Worm (Caenorhabditis elegans): ENCODE results near the gene kvs-4.
A peak's percentile ranks its signal among the peaks of the same experiment; 100 is the strongest.

DNA sequence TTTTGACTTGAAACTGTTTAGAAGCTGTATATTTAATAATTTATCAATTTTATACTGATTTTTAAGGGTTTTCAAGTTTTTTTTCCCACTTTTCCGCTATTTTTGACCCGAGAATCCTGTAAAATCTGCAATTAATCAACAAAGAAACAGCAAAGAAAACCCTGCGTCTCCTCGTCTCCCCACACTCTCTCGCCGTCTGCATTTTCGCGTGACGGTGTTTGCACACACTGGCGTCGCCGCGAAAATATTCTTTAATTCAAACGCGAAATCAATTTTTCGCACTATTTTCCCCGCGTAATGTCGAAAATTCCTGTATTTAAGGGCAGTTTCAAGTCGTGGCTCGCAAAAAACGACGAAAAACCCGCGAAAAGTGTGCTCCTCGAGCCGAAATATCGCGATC is 50.9 kb downstream of the kvs-4 start, which contains the start of gene rsa-2:
- TF ChIP-seq Y53G8AR.9 (GFP tag; conservative IDR thresholded peaks at IDR 0.05) (0 out of 2 replicates have a peak, but pooled peaks have one; percentile 33), nfya-1 (tag; optimal IDR thresholded peaks at IDR 0.05; ENCODE audit: borderline replicate concordance, insufficient read depth) (no peak), repo-1 (tag; optimal IDR thresholded peaks at IDR 0.05) (no peak), attf-6 (GFP tag; IDR thresholded peaks at IDR 0.05) (no peak), madf-8 (GFP tag; conservative IDR thresholded peaks at IDR 0.05) (peak; percentile 83), ceh-100 (GFP tag; IDR thresholded peaks at IDR 0.05) (peak; percentile 51; the same call in 1 of the 2 replicates), snpc-4 (GFP tag; optimal IDR thresholded peaks at IDR 0.05) (peak; percentile 7), snpc-4 (tag; optimal IDR thresholded peaks at IDR 0.05) (peak in 3 of 4 experiments; percentile 18 to 53 (median 44)), F57A8.1 (GFP tag; optimal IDR thresholded peaks at IDR 0.05) (no peak)
